Fruit fly (Drosophila melanogaster) whole organism, embryonic: ENCODE data around the gene CG32137.

Source experiments
- CG10565 ChIP-seq: fragments of 200-800 bp; sonication (Bioruptor generic); optimal IDR thresholded peaks from 3 replicates; lab custom pipeline; 2016; ENCODE audit warnings: missing biosample characterization, mild to moderate bottlenecking, missing genetic modification characterization
- CG13424 ChIP-seq: fragments of 200-800 bp; sonication (Bioruptor generic); optimal IDR thresholded peaks from 2 replicates; lab custom pipeline; 2019; ENCODE audit warnings: missing biosample characterization, mild to moderate bottlenecking, missing genetic modification characterization, moderate library complexity
- CG14965 ChIP-seq: fragments of 200-800 bp; sonication (Bioruptor generic); optimal IDR thresholded peaks from 2 replicates; lab custom pipeline; 2016; ENCODE audit warnings: missing biosample characterization, missing genetic modification characterization, borderline replicate concordance
- CG16813 ChIP-seq: fragments of 200-800 bp; sonication (Bioruptor generic); IDR thresholded peaks from 3 replicates; pipeline ENCODE4 v1.3.6; 2022; ENCODE audit warnings: missing biosample characterization, missing genetic modification characterization; ENCODE audit not compliant: partially characterized antibody
- CG17912 ChIP-seq: fragments of 200-800 bp; sonication (Bioruptor generic); optimal IDR thresholded peaks from 2 replicates; lab custom pipeline; 2018; ENCODE audit warnings: missing biosample characterization, mild to moderate bottlenecking, missing genetic modification characterization
- CG2120 ChIP-seq: fragments of 200-800 bp; sonication (Bioruptor generic); optimal IDR thresholded peaks from 3 replicates; lab custom pipeline; 2016; ENCODE audit warnings: missing biosample characterization, missing genetic modification characterization
- CG31224 ChIP-seq: fragments of 200-800 bp; sonication (Bioruptor generic); IDR thresholded peaks from 2 replicates; pipeline ENCODE4 v1.3.6; 2022; ENCODE audit warnings: missing biosample characterization, missing genetic modification characterization
- CG34422 ChIP-seq: fragments of 200-800 bp; sonication (Bioruptor generic); IDR thresholded peaks from 3 replicates; pipeline ENCODE4 v1.3.6; 2022; ENCODE audit warnings: missing biosample characterization, missing genetic modification characterization
- CG4707 ChIP-seq: fragments of 200-800 bp; sonication (Bioruptor generic); optimal IDR thresholded peaks from 2 replicates; lab custom pipeline; 2018; ENCODE audit warnings: missing biosample characterization, mild to moderate bottlenecking, missing genetic modification characterization, moderate library complexity
- CG4854 ChIP-seq: fragments of 200-800 bp; sonication (Bioruptor generic); optimal IDR thresholded peaks from 2 replicates; lab custom pipeline; 2016; ENCODE audit warnings: missing biosample characterization, missing genetic modification characterization, inconsistent platforms
- CG6175 ChIP-seq: fragments of 200-800 bp; sonication (Bioruptor generic); IDR thresholded peaks from 3 replicates; pipeline ENCODE4 v1.3.6; 2022; ENCODE audit warnings: missing biosample characterization, missing genetic modification characterization
- CG6683 ChIP-seq: fragments of 200-800 bp; sonication (Bioruptor generic); optimal IDR thresholded peaks from 2 replicates; lab custom pipeline; 2017; ENCODE audit warnings: missing biosample characterization, mild to moderate bottlenecking, missing genetic modification characterization, missing genetic modification reagents
- CG6791 ChIP-seq: fragments of 200-800 bp; sonication (Bioruptor generic); IDR thresholded peaks from 3 replicates; pipeline ENCODE4 v1.3.6; 2022; ENCODE audit warnings: missing biosample characterization, missing genetic modification characterization; ENCODE audit not compliant: partially characterized antibody
- CG6854 ChIP-seq: fragments of 200-800 bp; sonication (Bioruptor generic); optimal IDR thresholded peaks from 3 replicates; lab custom pipeline; 2017; ENCODE audit warnings: missing biosample characterization, mild to moderate bottlenecking, missing genetic modification characterization
- Chrac-16 ChIP-seq: fragments of 200-800 bp; sonication (Bioruptor generic); optimal IDR thresholded peaks from 3 replicates; lab custom pipeline; 2016; ENCODE audit warnings: missing biosample characterization, missing genetic modification characterization
- D ChIP-seq, 2 experiments: fragments of 200-800 bp in 1 of 2; fragments of >200 bp in 1 of 2; sonication (Bioruptor generic) in 1 of 2; optimal IDR thresholded peaks; 2 replicates in 1 of 2; 3 replicates in 1 of 2; lab custom pipeline; 2017; ENCODE audit warnings: mild to moderate bottlenecking in 1 of 2, missing biosample characterization in 1 of 2, missing genetic modification characterization in 1 of 2, missing genetic modification reagents in 1 of 2
- Dfd ChIP-seq, 2 experiments: fragments of >200 bp; optimal IDR thresholded peaks; 2 replicates each; lab custom pipeline; 2017; ENCODE audit warnings: missing biosample characterization in 2 of 2, missing genetic modification characterization in 2 of 2
- Ets65A ChIP-seq: fragments of 200-800 bp; sonication (Bioruptor generic); peaks from one replicate; lab custom pipeline; 2016; ENCODE audit warnings: missing biosample characterization, missing genetic modification characterization
- Fer2 ChIP-seq: fragments of 200-800 bp; sonication (Bioruptor generic); optimal IDR thresholded peaks from 2 replicates; lab custom pipeline; 2018; ENCODE audit warnings: missing biosample characterization, mild to moderate bottlenecking, missing genetic modification characterization, moderate library complexity
- Fer3 ChIP-seq: fragments of 200-800 bp; sonication (Bioruptor generic); optimal IDR thresholded peaks from 2 replicates; lab custom pipeline; 2018; ENCODE audit warnings: missing biosample characterization, mild to moderate bottlenecking, missing genetic modification characterization, moderate library complexity
- HLH4C ChIP-seq: fragments of 200-800 bp; sonication (Bioruptor generic); IDR thresholded peaks from 3 replicates; pipeline ENCODE4 v1.3.6; 2022; ENCODE audit warnings: missing biosample characterization, missing genetic modification characterization; ENCODE audit not compliant: partially characterized antibody
- HLH54F ChIP-seq: fragments of 200-800 bp; sonication (Bioruptor generic); optimal IDR thresholded peaks from 3 replicates; lab custom pipeline; 2016; ENCODE audit warnings: missing biosample characterization, missing genetic modification characterization
- Hey ChIP-seq: fragments of 200-800 bp; sonication (Bioruptor generic); optimal IDR thresholded peaks from 3 replicates; lab custom pipeline; 2018; ENCODE audit warnings: missing biosample characterization, mild to moderate bottlenecking, missing genetic modification characterization
- Lhr ChIP-seq: fragments of 200-800 bp; sonication (Bioruptor generic); optimal IDR thresholded peaks from 3 replicates; lab custom pipeline; 2017; ENCODE audit warnings: mild to moderate bottlenecking, missing biosample characterization, missing genetic modification reagents, missing genetic modification characterization
- Lim3 ChIP-seq: fragments of 200-800 bp; sonication (Bioruptor generic); IDR thresholded peaks from 2 replicates; pipeline ENCODE4 v1.3.6; 2022; ENCODE audit warnings: missing biosample characterization, missing genetic modification characterization
- Med ChIP-seq: fragments of 200-800 bp; sonication (Bioruptor generic); peaks from one replicate; lab custom pipeline; 2016; ENCODE audit warnings: missing biosample characterization, missing genetic modification characterization, mild to moderate bottlenecking, inconsistent platforms, moderate library complexity
- NC2α ChIP-seq: fragments of 200-800 bp; sonication (Bioruptor generic); optimal IDR thresholded peaks from 2 replicates; lab custom pipeline; 2016; ENCODE audit warnings: missing biosample characterization, missing genetic modification characterization
- Nf-YA ChIP-seq: fragments of 200-800 bp; sonication (Bioruptor generic); IDR thresholded peaks from 2 replicates; pipeline ENCODE4 v1.3.6; 2022; ENCODE audit warnings: missing biosample characterization, missing genetic modification characterization
- Nf-YC ChIP-seq: fragments of 200-800 bp; optimal IDR thresholded peaks from 3 replicates; lab custom pipeline; 2019; ENCODE audit warnings: missing biosample characterization, mild to moderate bottlenecking, missing genetic modification characterization, moderate library complexity
- Pdp1 ChIP-seq, 2 experiments: fragments of 200-800 bp; sonication (Bioruptor generic); optimal IDR thresholded peaks; 3 replicates each; lab custom pipeline; 2016; ENCODE audit warnings: missing biosample characterization in 2 of 2, missing genetic modification characterization in 2 of 2, mild to moderate bottlenecking in 1 of 2, moderate library complexity in 1 of 2
- Usf ChIP-seq: fragments of 200-800 bp; sonication (Bioruptor generic); optimal IDR thresholded peaks from 2 replicates; lab custom pipeline; 2017; ENCODE audit warnings: missing genotype, missing biosample characterization, missing genetic modification characterization
- bigmax ChIP-seq: fragments of 200-800 bp; sonication (Bioruptor generic); optimal IDR thresholded peaks from 2 replicates; lab custom pipeline; 2018; ENCODE audit warnings: missing biosample characterization, mild to moderate bottlenecking, missing genetic modification characterization
- da ChIP-seq: fragments of 200-800 bp; sonication (Bioruptor generic); optimal IDR thresholded peaks from 2 replicates; lab custom pipeline; 2016; ENCODE audit warnings: missing biosample characterization, missing genetic modification characterization
- disco-r ChIP-seq: fragments of 200-800 bp; sonication (Bioruptor generic); optimal IDR thresholded peaks from 2 replicates; lab custom pipeline; 2016; ENCODE audit warnings: missing biosample characterization, missing genetic modification characterization
- esg ChIP-seq: fragments of 200-800 bp; sonication (Bioruptor generic); conservative IDR thresholded peaks from 2 replicates; pipeline ENCODE4 v1.3.6; 2022; ENCODE audit warnings: missing biosample characterization, missing genetic modification characterization
- gro ChIP-seq: fragments of 200-800 bp; sonication (Bioruptor generic); optimal IDR thresholded peaks from 2 replicates; lab custom pipeline; 2016; ENCODE audit warnings: missing biosample characterization, missing genetic modification characterization
- hth ChIP-seq: fragments of >200 bp; optimal IDR thresholded peaks from 2 replicates; lab custom pipeline; 2017; ENCODE audit warnings: inconsistent platforms
- jumu ChIP-seq: fragments of 200-800 bp; sonication (Bioruptor generic); optimal IDR thresholded peaks from 3 replicates; lab custom pipeline; 2016; ENCODE audit warnings: missing biosample characterization, missing genetic modification characterization
- mirr ChIP-seq: fragments of 200-800 bp; sonication (Bioruptor generic); optimal IDR thresholded peaks from 3 replicates; lab custom pipeline; 2018; ENCODE audit warnings: missing biosample characterization, mild to moderate bottlenecking, missing genetic modification characterization
- psq ChIP-seq: fragments of 200-800 bp; sonication (Bioruptor generic); optimal IDR thresholded peaks from 2 replicates; lab custom pipeline; 2017; ENCODE audit warnings: missing biosample characterization, missing genetic modification characterization
- run ChIP-seq: fragments of 200-800 bp; sonication (Bioruptor generic); optimal IDR thresholded peaks from 3 replicates; lab custom pipeline; 2018; ENCODE audit warnings: missing biosample characterization, mild to moderate bottlenecking, missing genetic modification characterization
- sc ChIP-seq, 3 experiments: fragments of >200 bp in 2 of 3; fragments of 200-800 bp in 1 of 3; sonication (Bioruptor generic) in 1 of 3; optimal IDR thresholded peaks; 2 replicates in 2 of 3; 3 replicates in 1 of 3; lab custom pipeline; 2017; ENCODE audit warnings: mild to moderate bottlenecking in 1 of 3, missing biosample characterization in 1 of 3, missing genetic modification characterization in 1 of 3, missing genetic modification reagents in 1 of 3
- seq ChIP-seq: fragments of 200-800 bp; sonication (Bioruptor generic); IDR thresholded peaks from 2 replicates; pipeline ENCODE4 v1.3.6; 2022; ENCODE audit warnings: missing biosample characterization, missing genetic modification characterization
- sim ChIP-seq: fragments of 200-800 bp; sonication (Bioruptor generic); IDR thresholded peaks from 2 replicates; pipeline ENCODE4 v1.3.6; 2022; ENCODE audit warnings: missing biosample characterization, missing genetic modification characterization
- sqz ChIP-seq: fragments of 200-800 bp; sonication (Bioruptor generic); optimal IDR thresholded peaks from 3 replicates; lab custom pipeline; 2018; ENCODE audit warnings: missing biosample characterization, mild to moderate bottlenecking, missing genetic modification characterization
- stc ChIP-seq: fragments of 200-800 bp; sonication (Bioruptor generic); IDR thresholded peaks from 2 replicates; pipeline ENCODE4 v1.3.6; 2022; ENCODE audit warnings: missing biosample characterization, missing genetic modification characterization
- stwl ChIP-seq: fragments of 200-800 bp; sonication (Bioruptor generic); optimal IDR thresholded peaks from 3 replicates; lab custom pipeline; 2018; ENCODE audit warnings: missing biosample characterization, mild to moderate bottlenecking, missing genetic modification characterization, moderate library complexity
- twi ChIP-seq: fragments of 200-800 bp; optimal IDR thresholded peaks from 2 replicates; lab custom pipeline; 2019; ENCODE audit warnings: missing biosample characterization, mild to moderate bottlenecking, missing genetic modification characterization, moderate library complexity
- wdn ChIP-seq: fragments of 200-800 bp; sonication (Bioruptor generic); IDR thresholded peaks from 2 replicates; pipeline ENCODE4 v1.3.6; 2022; ENCODE audit warnings: missing biosample characterization, missing genetic modification characterization

Gene CG32137

DNA sequence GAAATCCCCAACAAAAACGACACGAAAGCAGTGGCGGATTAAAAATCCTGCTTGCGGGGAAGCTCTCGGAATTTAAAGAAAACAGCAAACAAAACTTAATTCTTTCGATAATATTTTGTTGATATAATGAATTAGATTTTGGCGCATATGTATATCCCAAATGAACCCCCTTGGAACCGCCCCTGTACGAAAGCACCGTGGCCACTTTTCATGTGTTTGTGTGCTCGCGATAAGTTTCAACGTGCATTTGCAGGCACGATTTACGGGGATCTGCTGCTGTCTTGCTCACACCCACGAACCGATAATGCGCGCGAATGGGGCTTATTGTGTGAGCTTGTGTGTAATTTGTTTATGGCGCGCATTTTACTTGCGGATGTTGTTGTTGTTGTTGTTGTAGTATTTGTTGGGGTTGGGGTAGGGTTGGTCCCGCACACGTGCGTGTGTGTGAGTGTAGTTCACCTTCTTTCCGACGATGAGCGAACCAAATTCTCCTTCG lies 66.0 kb downstream of the CG32137 start (continued):
- peak; percentile 96 for TF ChIP-seq HLH54F (GFP tag; lab: Kevin White, UChicago)
- peak; percentile 88 for TF ChIP-seq NC2α (GFP tag; lab: Kevin White, UChicago)
- 0 out of 3 replicates have a peak, but pooled peaks have one; percentile 40 for TF ChIP-seq CG6175 (GFP tag; lab: Robert Waterston, UW)
- peak; percentile 94 for TF ChIP-seq stc (GFP tag; lab: Robert Waterston, UW)
- no peak for TF ChIP-seq stwl
- peak; percentile 81 for TF ChIP-seq Hey (tag; lab: Kevin White, UChicago)
- TF ChIP-seq Nf-YC (tag; lab: Kevin White, UChicago): peak; percentile 44
- TF ChIP-seq hth (lab: Kevin White, UChicago): no peak
- TF ChIP-seq CG34422: peak; percentile 97
- TF ChIP-seq Lim3 (GFP tag; lab: Robert Waterston, UW): peak; percentile 80
- peak; percentile 94 for TF ChIP-seq jumu (GFP tag; lab: Kevin White, UChicago)
- no peak for TF ChIP-seq Lhr
- peak; percentile 85 for TF ChIP-seq psq
- peak; percentile 95 for TF ChIP-seq esg (GFP tag; lab: Robert Waterston, UW)
- TF ChIP-seq Usf: peak; percentile 66
- TF ChIP-seq Chrac-16 (GFP tag; lab: Kevin White, UChicago): peak; percentile 94
- peak; percentile 87 for TF ChIP-seq wdn
- TF ChIP-seq bigmax: peak; percentile 33
- TF ChIP-seq gro (GFP tag; lab: Kevin White, UChicago): peak; percentile 93
- peak; percentile 95 to 96 for TF ChIP-seq Pdp1 (GFP tag; optimal IDR thresholded peaks at IDR 0.05; lab: Kevin White, UChicago)
- TF ChIP-seq disco-r (GFP tag; lab: Kevin White, UChicago): peak; percentile 87
- peak; percentile 85 for TF ChIP-seq twi (tag; lab: Kevin White, UChicago)
- TF ChIP-seq CG6854: peak; percentile 87
- peak; percentile 94 for TF ChIP-seq Fer3 (tag; lab: Kevin White, UChicago)
- TF ChIP-seq CG10565: peak; percentile 87
- peak; percentile 88 for TF ChIP-seq mirr (GFP tag; lab: Kevin White, UChicago)
- TF ChIP-seq CG31224 (GFP tag; lab: Robert Waterston, UW): peak; percentile 76
- TF ChIP-seq CG13424 (tag; lab: Kevin White, UChicago): peak; percentile 97
- peak; percentile 99 for TF ChIP-seq Med (GFP tag; lab: Kevin White, UChicago)
- peak; percentile 92 for TF ChIP-seq da (GFP tag; lab: Kevin White, UChicago)
- peak; percentile 95 for TF ChIP-seq Nf-YA
- no peak for TF ChIP-seq CG16813
- peak; percentile 86 for TF ChIP-seq run
- peak; percentile 97 for TF ChIP-seq CG2120
- TF ChIP-seq CG17912 (GFP tag; lab: Kevin White, UChicago): peak; percentile 83
- TF ChIP-seq CG6791 (GFP tag; lab: Robert Waterston, UW): no peak
- TF ChIP-seq CG4707 (GFP tag; lab: Kevin White, UChicago): peak; percentile 84
- no peak for TF ChIP-seq Dfd (GFP tag; optimal IDR thresholded peaks at IDR 0.05; lab: Kevin White, UChicago)
- TF ChIP-seq sc (optimal IDR thresholded peaks at IDR 0.05; lab: Kevin White, UChicago): no peak
- peak; percentile 85 for TF ChIP-seq sc (GFP tag; optimal IDR thresholded peaks at IDR 0.05; lab: Kevin White, UChicago)
- TF ChIP-seq sqz: no peak
- peak; percentile 94 for TF ChIP-seq seq
- TF ChIP-seq CG14965: peak; percentile 78
- TF ChIP-seq Ets65A (GFP tag; lab: Kevin White, UChicago): peak; percentile 99
- peak; percentile 92 for TF ChIP-seq CG4854
- peak; percentile 84 for TF ChIP-seq CG6683
- no peak for TF ChIP-seq HLH4C (GFP tag; lab: Robert Waterston, UW)
- TF ChIP-seq sim: peak; percentile 61; the same call in 1 of the 2 replicates
- TF ChIP-seq Fer2 (tag; lab: Kevin White, UChicago): peak; percentile 82
- no peak for TF ChIP-seq D (optimal IDR thresholded peaks at IDR 0.05; lab: Kevin White, UChicago)
- TF ChIP-seq D (GFP tag; optimal IDR thresholded peaks at IDR 0.05; lab: Kevin White, UChicago): peak; percentile 94
